Worm (Caenorhabditis elegans) whole organism, L4 larva: Measurements from ENCODE around the gene fipr-18.

Source experiments
- F10B5.3 ChIP-seq: sonication (generic microtip); optimal IDR thresholded peaks from 2 replicates; lab custom pipeline; 2016; ENCODE audit warnings: mild to moderate bottlenecking, missing genetic modification characterization, missing compliant biosample characterization
- T26A8.4 ChIP-seq: fragments of 200-800 bp; sonication (Bioruptor generic); IDR thresholded peaks from 2 replicates; pipeline ENCODE4 v1.3.6; 2022; ENCODE audit warnings: missing genetic modification characterization, missing compliant biosample characterization
- Y105C5A.15 ChIP-seq: fragments of 200-800 bp; sonication (Bioruptor generic); IDR thresholded peaks from 2 replicates; pipeline ENCODE4 v1.3.6; 2022; ENCODE audit warnings: missing genetic modification characterization, missing compliant biosample characterization
- ZK337.2 ChIP-seq: fragments of 200-800 bp; sonication (Bioruptor generic); IDR thresholded peaks from 2 replicates; pipeline ENCODE4 v1.3.6; 2022; ENCODE audit warnings: missing genetic modification reagents, missing genetic modification characterization, missing compliant biosample characterization
- ZK546.5 ChIP-seq, 2 experiments: sonication (generic microtip); optimal IDR thresholded peaks; 2 replicates each; lab custom pipeline; 2017; ENCODE audit warnings: missing biosample characterization in 2 of 2, missing genetic modification characterization in 2 of 2
- ama-1 ChIP-seq: fragments of 150-350 bp; optimal IDR thresholded peaks from 2 replicates; lab custom pipeline; 2014; ENCODE audit warnings: inconsistent platforms, mixed read lengths
- arid-1 ChIP-seq: fragments of 200-800 bp; sonication (Bioruptor generic); conservative IDR thresholded peaks from 2 replicates; pipeline ENCODE4 v1.3.6; 2022; ENCODE audit warnings: missing genetic modification reagents, missing genetic modification characterization, missing compliant biosample characterization
- ceh-62 ChIP-seq: sonication (generic microtip); optimal IDR thresholded peaks from 2 replicates; lab custom pipeline; 2017; ENCODE audit warnings: missing biosample characterization, missing genetic modification characterization
- cey-2 ChIP-seq: sonication (generic microtip); optimal IDR thresholded peaks from 3 replicates; lab custom pipeline; 2017; ENCODE audit warnings: missing genetic modification characterization, mild to moderate bottlenecking, missing compliant biosample characterization, antibody characterized with exemption, borderline replicate concordance; ENCODE audit not compliant: insufficient read depth
- ctbp-1 ChIP-seq: fragments of 200-800 bp; sonication (Bioruptor generic); IDR thresholded peaks from 2 replicates; pipeline ENCODE4 v1.3.6; 2022; ENCODE audit warnings: missing genetic modification reagents, missing genetic modification characterization, missing compliant biosample characterization
- daf-12 ChIP-seq: fragments of 150-350 bp; optimal IDR thresholded peaks from 2 replicates; lab custom pipeline; 2014; ENCODE audit warnings: missing biosample characterization, missing genetic modification reagents, missing genetic modification characterization
- daf-16 ChIP-seq, 3 experiments: sonication (generic microtip); optimal IDR thresholded peaks; 2 replicates each; lab custom pipeline; 2016 to 2017; ENCODE audit warnings: missing genetic modification characterization in 3 of 3, missing genetic modification reagents in 3 of 3, mild to moderate bottlenecking in 2 of 3, missing compliant biosample characterization in 2 of 3, missing biosample characterization in 1 of 3, moderate library complexity in 1 of 3
- daf-19 ChIP-seq: fragments of 200-800 bp; sonication (Bioruptor generic); conservative IDR thresholded peaks from 2 replicates; pipeline ENCODE4 v1.3.6; 2022; ENCODE audit warnings: missing genetic modification characterization, missing compliant biosample characterization
- dmd-9 ChIP-seq: fragments of 200-800 bp; sonication (Bioruptor generic); IDR thresholded peaks from 2 replicates; pipeline ENCODE4 v1.3.6; 2022; ENCODE audit warnings: missing genetic modification reagents, missing genetic modification characterization, missing compliant biosample characterization
- dpl-1 ChIP-seq: fragments of 150-350 bp; optimal IDR thresholded peaks from 2 replicates; lab custom pipeline; 2014; ENCODE audit warnings: missing biosample characterization, missing genetic modification reagents, missing genetic modification characterization
- fkh-10 ChIP-seq: fragments of 150-350 bp; optimal IDR thresholded peaks from 2 replicates; lab custom pipeline; 2014; ENCODE audit warnings: missing biosample characterization, missing genetic modification reagents, missing genetic modification characterization
- fos-1 ChIP-seq: fragments of 150-350 bp; optimal IDR thresholded peaks from 2 replicates; lab custom pipeline; 2014; ENCODE audit warnings: missing biosample characterization, missing genetic modification characterization
- gei-8 ChIP-seq: fragments of 200-800 bp; sonication (Bioruptor generic); optimal IDR thresholded peaks from 2 replicates; lab custom pipeline; 2018; ENCODE audit warnings: mild to moderate bottlenecking, missing genetic modification characterization, missing compliant biosample characterization
- hif-1 ChIP-seq, 2 experiments: sonication (generic microtip); optimal IDR thresholded peaks; 2 replicates each; lab custom pipeline; 2016 to 2017; ENCODE audit warnings: missing compliant biosample characterization in 2 of 2, missing genetic modification characterization in 2 of 2, missing genetic modification reagents in 2 of 2, missing genotype in 2 of 2, mild to moderate bottlenecking in 1 of 2
- hlh-30 ChIP-seq: sonication (generic microtip); optimal IDR thresholded peaks from 2 replicates; lab custom pipeline; 2017; ENCODE audit warnings: antibody characterized with exemption, mild to moderate bottlenecking, missing genetic modification characterization, missing compliant biosample characterization; ENCODE audit not compliant: insufficient read depth
- hmg-1.1 ChIP-seq: fragments of 200-800 bp; sonication (Bioruptor generic); IDR thresholded peaks from 2 replicates; pipeline ENCODE4 v1.3.6; 2022; ENCODE audit warnings: missing genetic modification reagents, missing genetic modification characterization, missing compliant biosample characterization
- jun-1 ChIP-seq: fragments of 150-350 bp; optimal IDR thresholded peaks from 2 replicates; lab custom pipeline; 2014; ENCODE audit warnings: missing biosample characterization, missing genetic modification reagents, missing genetic modification characterization
- lin-13 ChIP-seq: fragments of 150-350 bp; optimal IDR thresholded peaks from 2 replicates; lab custom pipeline; 2014; ENCODE audit warnings: missing biosample characterization, missing genetic modification reagents, missing genetic modification characterization
- lin-38 ChIP-seq: fragments of 200-800 bp; sonication (Bioruptor generic); IDR thresholded peaks from 2 replicates; pipeline ENCODE4 v1.3.6; 2022; ENCODE audit warnings: missing genetic modification reagents, missing genetic modification characterization, missing compliant biosample characterization
- lin-39 ChIP-seq: fragments of 150-350 bp; optimal IDR thresholded peaks from 2 replicates; lab custom pipeline; 2014; ENCODE audit warnings: missing biosample characterization, missing genetic modification reagents, missing genetic modification characterization
- madf-5 ChIP-seq, 2 experiments: fragments of 200-800 bp; sonication (Bioruptor generic); IDR thresholded peaks; 2 replicates each; pipeline ENCODE4 v1.3.6; 2022; ENCODE audit warnings: missing compliant biosample characterization in 2 of 2, missing genetic modification characterization in 2 of 2
- mep-1 ChIP-seq: fragments of 150-350 bp; sonication (generic microtip); optimal IDR thresholded peaks from 3 replicates; lab custom pipeline; 2014; ENCODE audit warnings: missing biosample characterization, missing genetic modification characterization
- mxl-2 ChIP-seq: fragments of 200-800 bp; sonication (Bioruptor generic); conservative IDR thresholded peaks from 2 replicates; pipeline ENCODE4 v1.3.6; 2022; ENCODE audit warnings: missing genetic modification reagents, missing genetic modification characterization, missing compliant biosample characterization
- nhr-102 ChIP-seq: sonication (generic microtip); optimal IDR thresholded peaks from 2 replicates; lab custom pipeline; 2016; ENCODE audit warnings: mild to moderate bottlenecking, missing genetic modification characterization, moderate library complexity, missing compliant biosample characterization
- nhr-11 ChIP-seq: fragments of 150-350 bp; optimal IDR thresholded peaks from 2 replicates; lab custom pipeline; 2014; ENCODE audit warnings: missing biosample characterization, missing genetic modification characterization
- nhr-41 ChIP-seq: fragments of 200-800 bp; sonication (Bioruptor generic); IDR thresholded peaks from 2 replicates; pipeline ENCODE4 v1.3.6; 2022; ENCODE audit warnings: missing genetic modification reagents, missing genetic modification characterization, missing compliant biosample characterization
- nhr-48 ChIP-seq: sonication (generic microtip); optimal IDR thresholded peaks from 2 replicates; lab custom pipeline; 2016; ENCODE audit warnings: mild to moderate bottlenecking, missing genetic modification characterization, missing compliant biosample characterization
- nhr-6 ChIP-seq: fragments of 150-350 bp; optimal IDR thresholded peaks from 2 replicates; lab custom pipeline; 2014; ENCODE audit warnings: missing biosample characterization, missing genetic modification characterization
- nhr-77 ChIP-seq: fragments of 150-350 bp; optimal IDR thresholded peaks from 2 replicates; lab custom pipeline; 2014; ENCODE audit warnings: missing biosample characterization, missing genetic modification characterization
- pha-4 ChIP-seq, 2 experiments: fragments of 150-350 bp in 1 of 2; fragments of 200-800 bp in 1 of 2; sonication (Bioruptor generic) in 1 of 2; IDR thresholded peaks in 1 of 2; optimal IDR thresholded peaks in 1 of 2; 2 replicates each; pipeline versions ENCODE4 v1.3.6 to Lab custom; 2014 to 2022; ENCODE audit warnings: missing genetic modification characterization in 2 of 2, missing genetic modification reagents in 2 of 2, missing biosample characterization in 1 of 2, missing compliant biosample characterization in 1 of 2
- php-3 ChIP-seq: fragments of 200-800 bp; sonication (Bioruptor generic); IDR thresholded peaks from 2 replicates; pipeline ENCODE4 v1.3.6; 2022; ENCODE audit warnings: missing genetic modification reagents, missing genetic modification characterization, missing compliant biosample characterization
- rbr-2 ChIP-seq: sonication (generic microtip); optimal IDR thresholded peaks from 2 replicates; lab custom pipeline; 2016; ENCODE audit warnings: missing genotype, missing genetic modification characterization, missing compliant biosample characterization
- set-16 ChIP-seq: fragments of 200-800 bp; sonication (Bioruptor generic); IDR thresholded peaks from 2 replicates; pipeline ENCODE4 v1.3.6; 2022; ENCODE audit warnings: missing genetic modification reagents, missing genetic modification characterization, missing compliant biosample characterization
- skn-1 ChIP-seq: fragments of 150-350 bp; optimal IDR thresholded peaks from 2 replicates; lab custom pipeline; 2014; ENCODE audit warnings: missing biosample characterization, missing genetic modification characterization
- snpc-1.2 ChIP-seq: fragments of 200-800 bp; sonication (Bioruptor generic); IDR thresholded peaks from 2 replicates; pipeline ENCODE4 v1.3.6; 2022; ENCODE audit warnings: missing genetic modification reagents, missing genetic modification characterization, missing compliant biosample characterization
- tag-97 ChIP-seq: fragments of 200-800 bp; sonication (Bioruptor generic); IDR thresholded peaks from 2 replicates; pipeline ENCODE4 v1.3.6; 2022; ENCODE audit warnings: missing genetic modification characterization, missing compliant biosample characterization
- unc-39 ChIP-seq: sonication (generic microtip); optimal IDR thresholded peaks from 2 replicates; lab custom pipeline; 2017; ENCODE audit warnings: missing biosample characterization, missing genetic modification characterization
- zag-1 ChIP-seq: fragments of 150-350 bp; optimal IDR thresholded peaks from 2 replicates; lab custom pipeline; 2014; ENCODE audit warnings: missing biosample characterization, missing genetic modification characterization

The fipr-18 gene

ce11 chrIII:7494850-7495314, 35.8 kb downstream of the fipr-18 start (continued):
- TF ChIP-seq rbr-2 (tag; lab: Kevin White, UChicago) (no peak), nhr-48 (no peak), tag-97 (no peak), cey-2 (tag; lab: Kevin White, UChicago) (no peak), F10B5.3 (tag; lab: Kevin White, UChicago) (no peak), nhr-41 (no peak), ZK337.2 (GFP tag; lab: Robert Waterston, UW) (no peak), snpc-1.2 (GFP tag; lab: Robert Waterston, UW) (no peak), daf-16 (GFP tag; optimal IDR thresholded peaks at IDR 0.05; lab: Kevin White, UChicago) (peak in 1 of 2 experiments; percentile 58), daf-16 (tag; optimal IDR thresholded peaks at IDR 0.05; lab: Kevin White, UChicago) (peak; percentile 9), nhr-11 (tag; lab: Kevin White, UChicago) (no peak), Y105C5A.15 (peak; percentile 91), unc-39 (no peak), nhr-102 (tag; lab: Kevin White, UChicago) (peak; percentile 62), dpl-1 (no peak), ama-1 (lab: Kevin White, UChicago) (peak; percentile 93), mep-1 (tag; lab: Kevin White, UChicago) (no peak), skn-1 (tag; lab: Kevin White, UChicago) (no peak), gei-8 (GFP tag; lab: Kevin White, UChicago) (peak; percentile 67), nhr-6 (no peak), lin-38 (peak; percentile 70), T26A8.4 (GFP tag; lab: Robert Waterston, UW) (peak; percentile 61; the same call in 1 of the 2 replicates), hmg-1.1 (no peak), fkh-10 (no peak), lin-39 (no peak), nhr-77 (no peak), ceh-62 (no peak), hif-1 (tag; optimal IDR thresholded peaks at IDR 0.05; lab: Kevin White, UChicago) (no peak), zag-1 (tag; lab: Kevin White, UChicago) (no peak), daf-12 (tag; lab: Kevin White, UChicago) (no peak), mxl-2 (GFP tag; lab: Robert Waterston, UW) (no peak; the same call in 1 of the 2 replicates), set-16 (GFP tag; lab: Robert Waterston, UW) (no peak), dmd-9 (no peak), hlh-30 (tag; lab: Kevin White, UChicago) (no peak), fos-1 (no peak), jun-1 (tag; lab: Kevin White, UChicago) (no peak), ZK546.5 (tag; optimal IDR thresholded peaks at IDR 0.05; lab: Kevin White, UChicago) (no peak), lin-13 (GFP tag; lab: Kevin White, UChicago) (no peak)
- TF ChIP-seq, all 104 proteins: peak for 30

- TF ChIP-seq lin-13 (GFP tag; lab: Kevin White, UChicago) (no peak), pha-4 (GFP tag; IDR thresholded peaks at IDR 0.05; lab: Robert Waterston, UW) (peak; percentile 27; the same call in 1 of the 2 replicates), pha-4 (tag; optimal IDR thresholded peaks at IDR 0.05; lab: Kevin White, UChicago) (no peak), snpc-1.2 (GFP tag; lab: Robert Waterston, UW) (0 out of 2 replicates have a peak, but pooled peaks have one; percentile 38), lin-38 (peak; percentile 35; the same call in 1 of the 2 replicates), ctbp-1 (GFP tag; lab: Robert Waterston, UW) (0 out of 2 replicates have a peak, but pooled peaks have one; percentile 16), daf-19 (GFP tag; lab: Robert Waterston, UW) (peak; percentile 64; the same call in 1 of the 2 replicates), nhr-77 (no peak), php-3 (GFP tag; lab: Robert Waterston, UW) (0 out of 2 replicates have a peak, but pooled peaks have one; percentile 5), nhr-41 (0 out of 2 replicates have a peak, but pooled peaks have one; percentile 5), madf-5 (GFP tag; IDR thresholded peaks at IDR 0.05; lab: Robert Waterston, UW) (peak in 1 of 2 experiments; percentile 4; a peak in 2 of 4 replicates), arid-1 (GFP tag; lab: Robert Waterston, UW) (peak; percentile 38; the same call in 1 of the 2 replicates)
Observed at ce11 chrIII:7495616-7496146, 36.6 kb downstream of the fipr-18 start.
